Worm (Caenorhabditis elegans) whole organism, L4/young adult: Measurements from ENCODE around the gene C54C6.5.

Experiments used
- W03F9.2 ChIP-seq: fragments of 150-350 bp; optimal IDR thresholded peaks from 2 replicates; lab custom pipeline; 2014; ENCODE audit warnings: missing biosample characterization, missing genetic modification characterization
- dao-5 ChIP-seq: sonication (generic microtip); optimal IDR thresholded peaks from 2 replicates; lab custom pipeline; 2016; ENCODE audit warnings: missing genotype, missing genetic modification characterization, moderate library complexity, missing compliant biosample characterization
- him-1 ChIP-seq: sonication (generic microtip); optimal IDR thresholded peaks from 2 replicates; lab custom pipeline; 2016; ENCODE audit warnings: missing genotype, missing genetic modification reagents, missing genetic modification characterization, missing compliant biosample characterization

Gene C54C6.5

DNA sequence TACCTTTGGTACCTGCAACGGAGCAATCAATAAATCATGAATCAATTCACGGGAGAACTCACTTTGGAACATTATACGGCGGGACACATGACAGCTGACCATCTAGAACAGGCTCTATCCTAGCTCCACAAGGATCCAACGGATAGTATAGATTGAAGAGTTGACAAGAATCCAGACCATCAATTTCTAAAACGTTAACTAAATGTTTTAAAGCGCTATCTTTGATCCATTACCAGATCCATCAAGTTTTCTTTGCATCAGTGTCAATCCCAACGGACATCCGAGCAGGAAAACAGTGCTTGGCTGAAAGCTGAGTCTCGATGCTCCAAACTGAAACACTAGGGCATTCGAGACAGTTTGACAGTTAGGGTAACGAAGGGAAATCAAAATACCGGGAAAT is 26.3 kb downstream of the C54C6.5 start:
- TF ChIP-seq W03F9.2 (tag; lab: Kevin White, UChicago) (no peak), dao-5 (tag; lab: Kevin White, UChicago) (no peak), him-1 (no peak)

DNA sequence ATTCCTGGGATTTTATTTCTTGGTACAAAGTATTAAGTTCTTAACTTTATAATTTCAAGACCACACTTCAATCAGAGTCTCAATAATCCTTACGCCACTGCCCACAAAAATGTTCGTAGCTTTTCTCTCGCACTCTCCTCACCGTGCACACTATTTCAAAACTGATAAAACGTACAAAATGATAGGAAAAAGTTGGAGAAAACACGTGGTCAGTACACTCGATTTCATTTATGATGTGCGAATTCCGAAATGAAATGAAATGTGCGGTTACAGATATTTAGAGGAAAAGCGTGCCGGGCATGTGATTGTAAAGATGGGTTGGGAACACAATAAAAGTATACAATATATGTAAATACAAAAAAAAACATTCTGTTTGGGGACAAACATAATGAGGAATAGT is 29.2 kb downstream of the C54C6.5 start:
- TF ChIP-seq W03F9.2 (tag; lab: Kevin White, UChicago): peak; percentile 11
- TF ChIP-seq him-1: no peak

DNA sequence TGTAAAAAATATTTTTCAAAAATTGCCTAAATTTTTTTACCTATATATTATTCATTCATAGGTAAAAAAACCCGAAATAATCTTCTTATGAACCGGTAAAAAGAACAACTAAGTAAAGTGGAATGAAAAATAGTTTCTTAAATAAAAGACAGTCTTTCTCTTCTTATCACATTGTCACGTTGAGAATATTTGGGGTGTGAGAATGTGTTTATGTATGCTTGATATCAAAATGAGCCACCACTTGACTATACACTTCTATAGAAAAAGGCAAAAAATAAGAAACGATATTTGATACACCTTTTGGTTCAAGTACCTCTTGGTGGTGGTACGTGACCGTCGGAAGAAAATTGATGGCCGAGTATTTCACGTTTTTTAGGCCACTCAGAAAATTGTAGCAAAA is 30.1 kb downstream of the C54C6.5 start, which contains the start of gene hmit-1.3:
TSS of gene hmit-1.3 (minus strand) at position 103 of the 400 bp plus-strand sequence.
- TF ChIP-seq W03F9.2 (tag; lab: Kevin White, UChicago) (no peak), dao-5 (tag; lab: Kevin White, UChicago) (no peak), him-1 (no peak)

DNA sequence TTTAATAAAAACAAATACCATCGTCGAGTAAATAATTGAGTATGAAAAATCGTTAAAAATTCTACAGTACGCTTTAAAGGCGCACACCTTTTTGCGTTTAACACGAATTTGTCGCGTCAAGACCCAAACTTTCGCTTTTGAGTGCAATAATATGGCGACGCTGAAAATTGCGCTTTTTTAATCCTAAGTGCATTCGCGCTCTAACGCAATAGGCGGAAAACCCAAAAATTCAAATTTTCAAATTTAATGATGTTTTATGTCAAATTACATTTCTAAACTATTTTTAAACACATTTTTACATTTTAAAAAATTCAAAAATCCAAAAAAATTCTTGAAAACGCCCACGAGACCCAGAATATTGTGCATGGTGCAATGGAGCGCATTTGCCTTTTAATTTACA is 37.8 kb downstream of the C54C6.5 start:
- TF ChIP-seq W03F9.2 (tag; lab: Kevin White, UChicago) (no peak), him-1 (no peak), dao-5 (tag; lab: Kevin White, UChicago) (no peak)

DNA sequence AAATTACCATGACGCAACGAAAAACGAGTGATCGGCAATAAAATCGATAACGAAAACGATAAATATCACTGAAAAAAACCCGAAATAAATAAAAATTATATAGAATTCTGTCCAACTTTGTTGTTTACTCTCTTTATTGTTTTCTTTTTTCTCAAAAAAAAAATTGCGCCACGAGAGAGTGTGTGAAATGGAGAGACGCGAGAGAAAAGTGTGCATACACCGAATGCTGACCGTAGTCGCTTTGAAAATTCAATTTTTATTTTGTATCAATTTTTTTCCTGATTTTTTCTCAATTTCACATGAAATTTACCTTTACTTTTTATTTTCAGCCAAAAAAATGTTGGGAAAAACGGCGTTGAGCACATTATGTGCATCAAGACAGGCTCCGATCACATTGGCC is 39.7 kb downstream of the C54C6.5 start, which contains the start of the genes M01F1.4 and mrpl-35:
TSS of gene M01F1.4 (minus strand) at position 126 of the 400 bp plus-strand sequence.
TSS of gene mrpl-35 (plus strand) at position 330 of the 400 bp plus-strand sequence.
- TF ChIP-seq W03F9.2 (tag; lab: Kevin White, UChicago) (peak; percentile 82), him-1 (no peak), dao-5 (tag; lab: Kevin White, UChicago) (no peak)

DNA sequence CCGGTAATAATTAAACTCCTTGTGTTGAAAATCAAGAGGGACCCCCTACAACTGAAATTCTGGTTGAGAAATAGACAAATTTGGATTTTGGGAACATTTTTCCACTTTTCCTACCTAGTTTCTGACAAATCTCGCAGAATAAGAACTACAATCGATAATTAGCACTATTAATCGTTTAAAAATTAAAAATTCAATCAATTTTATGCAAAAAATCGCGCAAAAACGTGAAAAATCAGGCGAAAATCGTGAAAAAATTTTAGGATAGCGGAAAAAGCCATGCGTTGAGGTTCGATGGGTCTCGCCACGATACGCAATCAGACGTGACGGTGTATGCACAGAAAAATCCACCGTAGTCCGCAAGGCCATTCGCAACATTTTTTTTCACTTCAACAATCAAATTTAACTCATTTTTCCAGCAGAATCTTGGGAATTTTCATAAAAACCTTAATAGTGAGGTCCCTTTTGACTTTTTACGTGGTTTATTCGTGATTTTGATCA is 44.5 kb downstream of the C54C6.5 start, which contains the start of gene lias-1:
TSS of gene lias-1 (minus strand) at position 51 of the 498 bp plus-strand sequence.
- peak; percentile 94 for TF ChIP-seq W03F9.2 (tag; lab: Kevin White, UChicago)
- no peak for TF ChIP-seq dao-5 (tag; lab: Kevin White, UChicago)
- TF ChIP-seq him-1: peak; percentile 19

DNA sequence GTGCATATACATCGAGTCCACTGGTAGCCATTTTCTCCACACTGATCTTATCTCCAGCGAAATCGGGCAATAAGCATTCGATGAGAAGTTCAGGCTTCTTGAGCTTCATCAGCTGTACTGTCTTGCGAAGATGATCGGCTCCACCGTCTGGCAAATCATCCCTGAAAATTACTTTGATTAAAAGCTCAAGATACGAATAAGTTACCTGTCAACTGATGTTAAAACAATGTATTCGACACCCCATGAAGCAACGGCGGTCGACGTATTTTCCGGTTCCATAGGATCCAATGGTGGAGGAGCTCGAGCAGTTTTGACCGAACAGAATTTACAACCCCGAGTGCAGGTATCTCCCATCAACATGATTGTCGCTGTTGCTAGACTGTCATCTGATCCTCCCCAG is 45.4 kb downstream of the C54C6.5 start:
- TF ChIP-seq him-1: no peak
- no peak for TF ChIP-seq dao-5 (tag; lab: Kevin White, UChicago)
- no peak for TF ChIP-seq W03F9.2 (tag; lab: Kevin White, UChicago)

DNA sequence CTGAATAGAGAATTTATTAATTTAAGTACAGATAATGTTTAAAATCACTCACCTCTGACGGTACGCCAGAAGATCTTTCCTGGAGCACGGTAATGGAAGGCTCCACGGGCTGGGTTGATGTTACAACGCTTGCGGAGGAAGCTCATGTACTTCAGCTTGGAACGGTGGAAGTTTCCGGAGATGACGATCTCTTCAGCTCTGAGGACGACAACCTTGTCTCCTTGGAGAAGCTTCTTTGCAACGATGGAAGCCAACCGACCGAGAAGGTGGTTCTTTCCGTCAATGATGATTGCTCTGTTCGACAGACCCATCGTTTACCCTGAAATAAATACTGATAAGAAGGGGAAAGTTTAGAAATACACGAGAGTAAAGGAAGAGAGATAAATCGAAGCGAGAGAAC is 46.4 kb downstream of the C54C6.5 start, which contains the start of gene rpl-16:
TSS of gene rpl-16 (minus strand) at position 319 of the 400 bp plus-strand sequence.
- TF ChIP-seq W03F9.2 (tag; lab: Kevin White, UChicago): no peak
- no peak for TF ChIP-seq him-1
- no peak for TF ChIP-seq dao-5 (tag; lab: Kevin White, UChicago)

DNA sequence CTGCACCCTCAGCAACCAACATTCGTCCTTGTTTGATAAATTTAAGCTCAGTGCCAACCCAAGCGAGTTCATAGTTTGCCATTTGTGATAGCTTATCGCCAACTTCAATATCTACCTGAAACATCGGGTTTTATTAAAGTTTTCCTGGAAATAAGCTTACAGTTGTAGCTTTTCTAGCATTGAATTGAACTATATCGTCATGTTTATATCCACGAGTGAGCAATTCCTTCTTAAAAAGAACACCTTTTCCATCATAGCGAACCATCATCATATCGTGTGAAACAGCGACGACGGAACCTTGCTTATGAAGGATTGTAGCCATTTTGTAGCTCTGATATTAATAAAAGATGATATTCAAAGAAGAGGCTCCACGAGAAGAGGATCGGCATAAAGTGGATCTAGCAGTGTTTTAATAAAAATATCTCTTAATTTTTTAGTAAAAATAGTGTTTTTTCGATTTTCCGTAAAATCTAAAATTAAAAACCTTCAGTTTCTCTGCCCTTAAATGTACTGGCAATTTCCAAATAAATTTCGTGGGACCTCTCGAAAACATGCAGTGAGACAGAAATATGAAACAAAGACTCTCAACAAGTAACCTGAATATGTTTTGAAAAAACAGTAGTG is 47.3 kb downstream of the C54C6.5 start, which contains the start of gene M01F1.8:
TSS of gene M01F1.8 (minus strand) at position 335 of the 624 bp plus-strand sequence.
- TF ChIP-seq him-1 (no peak), dao-5 (tag; lab: Kevin White, UChicago) (no peak), W03F9.2 (tag; lab: Kevin White, UChicago) (no peak)

DNA sequence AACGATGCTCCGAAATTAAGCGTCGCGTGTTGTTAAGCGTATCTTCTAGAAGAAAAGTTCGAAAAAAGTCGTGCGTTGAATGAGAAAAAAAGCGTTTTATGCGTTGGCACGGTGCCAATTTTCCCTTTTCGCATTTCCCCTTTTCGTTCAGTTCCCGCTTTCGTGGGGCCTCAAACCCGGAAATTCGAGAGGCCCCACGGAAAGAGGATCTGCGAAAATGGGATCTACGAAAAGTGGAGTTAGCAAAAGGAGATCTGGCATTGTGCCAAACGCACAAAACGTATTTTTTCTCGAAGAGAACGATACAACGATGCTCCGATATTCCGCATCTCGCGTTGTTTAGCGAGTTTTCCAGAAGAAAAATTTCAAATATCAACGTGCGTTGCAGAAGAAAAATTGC is 49.8 kb downstream of the C54C6.5 start:
- TF ChIP-seq dao-5 (tag; lab: Kevin White, UChicago) (no peak), W03F9.2 (tag; lab: Kevin White, UChicago) (no peak), him-1 (no peak)
